Fruit fly (Drosophila melanogaster) whole organism, embryonic: ENCODE results near the gene CG4404.

Experiments
- CG10462 ChIP-seq: fragments of 200-800 bp; sonication (Bioruptor generic); optimal IDR thresholded peaks from 2 replicates; lab custom pipeline; 2016; ENCODE audit warnings: missing biosample characterization, missing genetic modification characterization
- CG10543 ChIP-seq: fragments of 200-800 bp; sonication (Bioruptor generic); optimal IDR thresholded peaks from 3 replicates; lab custom pipeline; 2017; ENCODE audit warnings: missing biosample characterization, mild to moderate bottlenecking, missing genetic modification characterization, moderate library complexity
- CG11456 ChIP-seq: fragments of 200-800 bp; sonication (Bioruptor generic); IDR thresholded peaks from 3 replicates; pipeline ENCODE4 v1.3.6; 2022; ENCODE audit warnings: missing biosample characterization, missing genetic modification characterization
- CG12104 ChIP-seq: fragments of 200-800 bp; sonication (Bioruptor generic); optimal IDR thresholded peaks from 3 replicates; lab custom pipeline; 2016; ENCODE audit warnings: missing biosample characterization, missing genetic modification characterization
- CG12219 ChIP-seq: fragments of 200-800 bp; sonication (Bioruptor generic); optimal IDR thresholded peaks from 3 replicates; lab custom pipeline; 2018; ENCODE audit warnings: missing biosample characterization, mild to moderate bottlenecking, missing genetic modification characterization
- CG13775 ChIP-seq: fragments of 200-800 bp; sonication (Bioruptor generic); optimal IDR thresholded peaks from 3 replicates; lab custom pipeline; 2017; ENCODE audit warnings: missing biosample characterization, mild to moderate bottlenecking, missing genetic modification characterization
- CG14667 ChIP-seq: fragments of 200-800 bp; sonication (Bioruptor generic); IDR thresholded peaks from 2 replicates; pipeline ENCODE4 v1.3.6; 2022; ENCODE audit warnings: missing biosample characterization, missing genetic modification characterization
- CG1602 ChIP-seq: fragments of 200-800 bp; sonication (Bioruptor generic); optimal IDR thresholded peaks from 3 replicates; lab custom pipeline; 2016; ENCODE audit warnings: missing biosample characterization, missing genetic modification characterization
- CG18262 ChIP-seq: fragments of 200-800 bp; optimal IDR thresholded peaks from 3 replicates; lab custom pipeline; 2019; ENCODE audit warnings: missing biosample characterization, mild to moderate bottlenecking, missing genetic modification characterization, moderate library complexity
- CG2120 ChIP-seq: fragments of 200-800 bp; sonication (Bioruptor generic); optimal IDR thresholded peaks from 3 replicates; lab custom pipeline; 2016; ENCODE audit warnings: missing biosample characterization, missing genetic modification characterization
- CG3065 ChIP-seq: fragments of 200-800 bp; sonication (Bioruptor generic); optimal IDR thresholded peaks from 2 replicates; lab custom pipeline; 2016; ENCODE audit warnings: missing biosample characterization, missing genetic modification characterization
- CG31388 ChIP-seq: fragments of 200-800 bp; sonication (Bioruptor generic); optimal IDR thresholded peaks from 2 replicates; lab custom pipeline; 2016; ENCODE audit warnings: missing biosample characterization, missing genetic modification characterization
- CG3995 ChIP-seq: fragments of 200-800 bp; sonication (Bioruptor generic); optimal IDR thresholded peaks from 3 replicates; lab custom pipeline; 2016; ENCODE audit warnings: missing biosample characterization, missing genetic modification characterization
- CG4707 ChIP-seq: fragments of 200-800 bp; sonication (Bioruptor generic); optimal IDR thresholded peaks from 2 replicates; lab custom pipeline; 2018; ENCODE audit warnings: missing biosample characterization, mild to moderate bottlenecking, missing genetic modification characterization, moderate library complexity
- CG6272 ChIP-seq: fragments of 200-800 bp; sonication (Bioruptor generic); IDR thresholded peaks from 2 replicates; pipeline ENCODE4 v1.3.6; 2022; ENCODE audit warnings: missing biosample characterization, missing genetic modification characterization
- CG7556 ChIP-seq: fragments of 200-800 bp; sonication (Bioruptor generic); optimal IDR thresholded peaks from 2 replicates; lab custom pipeline; 2017; ENCODE audit warnings: missing biosample characterization, mild to moderate bottlenecking, missing genetic modification characterization
- CG9797 ChIP-seq: fragments of 200-800 bp; sonication (Bioruptor generic); optimal IDR thresholded peaks from 3 replicates; lab custom pipeline; 2018; ENCODE audit warnings: missing biosample characterization, mild to moderate bottlenecking, missing genetic modification characterization
- Dek ChIP-seq: fragments of 200-800 bp; sonication (Bioruptor generic); optimal IDR thresholded peaks from 3 replicates; lab custom pipeline; 2019; ENCODE audit warnings: missing biosample characterization, mild to moderate bottlenecking, missing genetic modification characterization, moderate library complexity
- E2f2 ChIP-seq: fragments of 200-800 bp; sonication (Bioruptor generic); IDR thresholded peaks from 2 replicates; pipeline ENCODE4 v1.3.6; 2022; ENCODE audit warnings: missing biosample characterization, missing genetic modification characterization
- H15 ChIP-seq: fragments of 200-800 bp; sonication (Bioruptor generic); IDR thresholded peaks from 3 replicates; pipeline ENCODE4 v1.3.6; 2022; ENCODE audit warnings: missing biosample characterization, missing genetic modification characterization
- Hand ChIP-seq: fragments of 200-800 bp; sonication (Bioruptor generic); optimal IDR thresholded peaks from 2 replicates; lab custom pipeline; 2017; ENCODE audit warnings: mild to moderate bottlenecking, missing biosample characterization, missing genetic modification reagents, missing genetic modification characterization
- HmgD ChIP-seq: fragments of 200-800 bp; sonication (Bioruptor generic); optimal IDR thresholded peaks from 3 replicates; lab custom pipeline; 2016; ENCODE audit warnings: missing biosample characterization, missing genetic modification characterization
- MESR4 ChIP-seq: fragments of 200-800 bp; sonication (Bioruptor generic); optimal IDR thresholded peaks from 2 replicates; lab custom pipeline; 2018; ENCODE audit warnings: missing biosample characterization, mild to moderate bottlenecking, missing genetic modification characterization, moderate library complexity
- Side ChIP-seq: fragments of 200-800 bp; sonication (Bioruptor generic); optimal IDR thresholded peaks from 2 replicates; lab custom pipeline; 2016; ENCODE audit warnings: missing biosample characterization, missing genetic modification characterization
- Six4 ChIP-seq: fragments of 200-800 bp; sonication (Bioruptor generic); optimal IDR thresholded peaks from 2 replicates; lab custom pipeline; 2016; ENCODE audit warnings: missing biosample characterization, missing genetic modification characterization
- Sox100B ChIP-seq: fragments of 200-800 bp; sonication (Bioruptor generic); optimal IDR thresholded peaks from 3 replicates; lab custom pipeline; 2018; ENCODE audit warnings: missing biosample characterization, mild to moderate bottlenecking, missing genetic modification characterization
- Spps ChIP-seq: fragments of 200-800 bp; sonication (Bioruptor generic); optimal IDR thresholded peaks from 2 replicates; lab custom pipeline; 2018; ENCODE audit warnings: missing biosample characterization, mild to moderate bottlenecking, missing genetic modification characterization
- Sry-δ ChIP-seq: fragments of 200-800 bp; sonication (Bioruptor generic); optimal IDR thresholded peaks from 2 replicates; lab custom pipeline; 2016; ENCODE audit warnings: missing biosample characterization, missing genetic modification characterization
- TFAM ChIP-seq: fragments of 200-800 bp; sonication (Bioruptor generic); optimal IDR thresholded peaks from 2 replicates; lab custom pipeline; 2017; ENCODE audit warnings: missing biosample characterization, missing genetic modification characterization, inconsistent platforms
- Xrp1 ChIP-seq: fragments of 200-800 bp; sonication (Bioruptor generic); IDR thresholded peaks from 2 replicates; pipeline ENCODE4 v1.3.6; 2022; ENCODE audit warnings: missing biosample characterization, missing genetic modification characterization
- YL-1 ChIP-seq: fragments of 200-800 bp; sonication (Bioruptor generic); optimal IDR thresholded peaks from 3 replicates; lab custom pipeline; 2017; ENCODE audit warnings: missing biosample characterization, mild to moderate bottlenecking, missing genetic modification characterization
- bab2 ChIP-seq: fragments of 200-800 bp; sonication (Bioruptor generic); optimal IDR thresholded peaks from 2 replicates; lab custom pipeline; 2016; ENCODE audit warnings: missing biosample characterization, missing genetic modification characterization
- caup ChIP-seq: fragments of 200-800 bp; sonication (Bioruptor generic); optimal IDR thresholded peaks from 3 replicates; lab custom pipeline; 2017; ENCODE audit warnings: missing biosample characterization, mild to moderate bottlenecking, missing genetic modification characterization, moderate library complexity; ENCODE audit not compliant: severe bottlenecking
- chinmo ChIP-seq: fragments of 200-800 bp; sonication (Bioruptor generic); IDR thresholded peaks from 4 replicates; pipeline ENCODE4 v1.3.6; 2022; ENCODE audit warnings: missing biosample characterization, missing genetic modification characterization; ENCODE audit not compliant: partially characterized antibody
- corto ChIP-seq: fragments of 200-800 bp; sonication (Bioruptor generic); optimal IDR thresholded peaks from 2 replicates; lab custom pipeline; 2016; ENCODE audit warnings: missing biosample characterization, mild to moderate bottlenecking, missing genetic modification characterization, moderate library complexity
- croc ChIP-seq: fragments of 200-800 bp; sonication (Bioruptor generic); conservative IDR thresholded peaks from 3 replicates; pipeline ENCODE4 v1.3.6; 2022; ENCODE audit warnings: missing biosample characterization, missing genetic modification characterization
- dmrt11E ChIP-seq: fragments of 200-800 bp; sonication (Bioruptor generic); optimal IDR thresholded peaks from 3 replicates; lab custom pipeline; 2018; ENCODE audit warnings: missing biosample characterization, mild to moderate bottlenecking, missing genetic modification characterization, moderate library complexity
- dmrt99B ChIP-seq: fragments of 200-800 bp; sonication (Bioruptor generic); optimal IDR thresholded peaks from 2 replicates; lab custom pipeline; 2018; ENCODE audit warnings: missing biosample characterization, mild to moderate bottlenecking, missing genetic modification characterization, moderate library complexity
- dysf ChIP-seq: fragments of 200-800 bp; sonication (Bioruptor generic); IDR thresholded peaks from 3 replicates; pipeline ENCODE4 v1.3.6; 2022; ENCODE audit warnings: missing biosample characterization, missing genetic modification characterization
- esg ChIP-seq: fragments of 200-800 bp; sonication (Bioruptor generic); conservative IDR thresholded peaks from 2 replicates; pipeline ENCODE4 v1.3.6; 2022; ENCODE audit warnings: missing biosample characterization, missing genetic modification characterization
- exex ChIP-seq: fragments of 200-800 bp; sonication (Bioruptor generic); optimal IDR thresholded peaks from 4 replicates; lab custom pipeline; 2018; ENCODE audit warnings: missing biosample characterization, mild to moderate bottlenecking, missing genetic modification characterization, moderate library complexity
- h ChIP-seq: fragments of >200 bp; optimal IDR thresholded peaks from 2 replicates; lab custom pipeline; 2017
- hb ChIP-seq: fragments of 200-800 bp; sonication (Bioruptor generic); IDR thresholded peaks from 3 replicates; pipeline ENCODE4 v1.3.6; 2022; ENCODE audit warnings: missing biosample characterization, missing genetic modification characterization; ENCODE audit not compliant: partially characterized antibody
- lbe ChIP-seq: fragments of 200-800 bp; sonication (Bioruptor generic); optimal IDR thresholded peaks from 2 replicates; lab custom pipeline; 2016; ENCODE audit warnings: missing biosample characterization, mild to moderate bottlenecking, missing genetic modification characterization
- pnt ChIP-seq: fragments of 200-800 bp; sonication (Bioruptor generic); optimal IDR thresholded peaks from 3 replicates; lab custom pipeline; 2016; ENCODE audit warnings: missing biosample characterization, missing genetic modification characterization
- row ChIP-seq: fragments of 200-800 bp; sonication (Bioruptor generic); IDR thresholded peaks from 3 replicates; pipeline ENCODE4 v1.3.6; 2022; ENCODE audit warnings: missing biosample characterization, missing genetic modification characterization
- tll ChIP-seq, 2 experiments: fragments of 200-800 bp in 1 of 2; fragments of >200 bp in 1 of 2; sonication (Bioruptor generic) in 1 of 2; optimal IDR thresholded peaks; 2 replicates each; lab custom pipeline; 2017 to 2019; ENCODE audit warnings: missing biosample characterization in 2 of 2, missing genetic modification characterization in 2 of 2, mild to moderate bottlenecking in 1 of 2, moderate library complexity in 1 of 2
- trem ChIP-seq: fragments of 200-800 bp; optimal IDR thresholded peaks from 3 replicates; lab custom pipeline; 2019; ENCODE audit warnings: missing biosample characterization, mild to moderate bottlenecking, missing genetic modification characterization, moderate library complexity

The CG4404 gene

dm6 chrX:12909577-12910426 lies 4.0 kb upstream of the CG4404 start, which contains the start of the genes Brms1 and CG4645 (continued):
- TF ChIP-seq CG1602 (GFP tag; lab: Kevin White, UChicago) (peak; percentile 62), CG10543 (GFP tag; lab: Kevin White, UChicago) (peak; percentile 70), CG3995 (GFP tag; lab: Kevin White, UChicago) (peak; percentile 2), pnt (peak; percentile 16), CG2120 (GFP tag; lab: Kevin White, UChicago) (peak; percentile 58), CG4707 (GFP tag; lab: Kevin White, UChicago) (no peak), E2f2 (peak; percentile 12; the same call in 1 of the 2 replicates), YL-1 (peak; percentile 29), esg (GFP tag; lab: Robert Waterston, UW) (no peak), dmrt99B (tag; lab: Kevin White, UChicago) (peak; percentile 51), Xrp1 (GFP tag; lab: Robert Waterston, UW) (peak; percentile 27; the same call in 1 of the 2 replicates), Dek (tag; lab: Kevin White, UChicago) (peak; percentile 55), trem (peak; percentile 13), CG31388 (GFP tag; lab: Kevin White, UChicago) (no peak), Side (GFP tag; lab: Kevin White, UChicago) (no peak), bab2 (peak; percentile 39), corto (GFP tag; lab: Kevin White, UChicago) (no peak), H15 (GFP tag; lab: Robert Waterston, UW) (peak; percentile 43; the same call in 1 of the 3 replicates), CG3065 (GFP tag; lab: Kevin White, UChicago) (no peak), h (lab: Kevin White, UChicago) (no peak), lbe (GFP tag; lab: Kevin White, UChicago) (no peak), HmgD (GFP tag; lab: Kevin White, UChicago) (no peak), CG12104 (GFP tag; lab: Kevin White, UChicago) (peak; percentile 6), CG11456 (GFP tag; lab: Robert Waterston, UW) (peak; percentile 66; the same call in 2 of the 3 replicates), row (GFP tag; lab: Robert Waterston, UW) (peak; percentile 78), chinmo (GFP tag; lab: Robert Waterston, UW) (no peak), dmrt11E (tag; lab: Kevin White, UChicago) (peak; percentile 43), MESR4 (GFP tag; lab: Kevin White, UChicago) (peak; percentile 63), exex (tag; lab: Kevin White, UChicago) (peak; percentile 25), caup (GFP tag; lab: Kevin White, UChicago) (peak; percentile 0), CG6272 (GFP tag; lab: Robert Waterston, UW) (peak; percentile 43; the same call in 1 of the 2 replicates), CG14667 (0 out of 2 replicates have a peak, but pooled peaks have one; percentile 21), Six4 (GFP tag; lab: Kevin White, UChicago) (peak; percentile 24), Hand (GFP tag; lab: Kevin White, UChicago) (no peak), hb (GFP tag; lab: Robert Waterston, UW) (no peak), CG10462 (peak; percentile 7), CG7556 (GFP tag; lab: Kevin White, UChicago) (peak; percentile 63), TFAM (no peak), Spps (tag; lab: Kevin White, UChicago) (no peak), tll (GFP tag; optimal IDR thresholded peaks at IDR 0.05; lab: Kevin White, UChicago) (peak in 1 of 2 experiments; percentile 19), CG18262 (tag; lab: Kevin White, UChicago) (peak; percentile 59), CG13775 (GFP tag; lab: Kevin White, UChicago) (peak; percentile 68), CG12219 (GFP tag; lab: Kevin White, UChicago) (no peak), Sox100B (GFP tag; lab: Kevin White, UChicago) (peak; percentile 61), dysf (GFP tag; lab: Robert Waterston, UW) (peak; percentile 60; the same call in 1 of the 3 replicates), CG9797 (GFP tag; lab: Kevin White, UChicago) (peak; percentile 66), croc (GFP tag; lab: Robert Waterston, UW) (0 out of 3 replicates have a peak, but pooled peaks have one; percentile 20), Sry-δ (GFP tag; lab: Kevin White, UChicago) (peak; percentile 60)
